Worm (Caenorhabditis elegans) whole organism, L4/young adult: ENCODE data around the gene rbg-1.

Experiments used
- dao-5 ChIP-seq: sonication (generic microtip); optimal IDR thresholded peaks from 2 replicates; lab custom pipeline; 2016; ENCODE audit warnings: missing genotype, missing genetic modification characterization, moderate library complexity, missing compliant biosample characterization
- him-1 ChIP-seq: sonication (generic microtip); optimal IDR thresholded peaks from 2 replicates; lab custom pipeline; 2016; ENCODE audit warnings: missing genotype, missing genetic modification reagents, missing genetic modification characterization, missing compliant biosample characterization

- TF ChIP-seq him-1 (no peak), dao-5 (no peak)
These were observed 53.0 kb downstream of the rbg-1 start for ce11 chrX:15036287-15036686.
